Worm (Caenorhabditis elegans) whole organism, mixed stage, embryonic: ENCODE data around the gene R08D7.4.
A peak's percentile ranks its signal among the peaks of the same experiment; 100 is the strongest.

ENCODE experiments used
- M03D4.4 ChIP-seq: sonication (generic microtip); optimal IDR thresholded peaks from 2 replicates; lab custom pipeline; 2017; ENCODE audit warnings: mild to moderate bottlenecking, missing genetic modification characterization, missing compliant biosample characterization
- bed-3 ChIP-seq: fragments of 200-800 bp; sonication (Bioruptor generic); optimal IDR thresholded peaks from 3 replicates; lab custom pipeline; 2018; ENCODE audit warnings: mild to moderate bottlenecking, missing genetic modification characterization, moderate library complexity, missing compliant biosample characterization
- blmp-1 ChIP-seq: fragments of 150-350 bp; optimal IDR thresholded peaks from 2 replicates; lab custom pipeline; 2014; ENCODE audit warnings: missing biosample characterization, missing genetic modification characterization
- ceh-39 ChIP-seq: fragments of 150-350 bp; optimal IDR thresholded peaks from 2 replicates; lab custom pipeline; 2014; ENCODE audit warnings: missing biosample characterization, missing genetic modification characterization
- ceh-83 ChIP-seq: fragments of 200-800 bp; sonication (Bioruptor generic); optimal IDR thresholded peaks from 2 replicates; lab custom pipeline; 2018; ENCODE audit warnings: mild to moderate bottlenecking, missing genetic modification characterization, missing compliant biosample characterization
- ces-1 ChIP-seq: fragments of 150-350 bp; optimal IDR thresholded peaks from 2 replicates; lab custom pipeline; 2014; ENCODE audit warnings: missing biosample characterization, missing genetic modification reagents, missing genetic modification characterization
- cnd-1 ChIP-seq: fragments of 200-800 bp; sonication (Bioruptor generic); optimal IDR thresholded peaks from 2 replicates; lab custom pipeline; 2018; ENCODE audit warnings: mild to moderate bottlenecking, missing genetic modification characterization, missing compliant biosample characterization
- elt-1 ChIP-seq: sonication (generic microtip); optimal IDR thresholded peaks from 2 replicates; lab custom pipeline; 2017; ENCODE audit warnings: missing genetic modification characterization, mild to moderate bottlenecking, missing compliant biosample characterization, antibody characterized with exemption, moderate library complexity, borderline replicate concordance; ENCODE audit not compliant: insufficient read depth
- elt-3 ChIP-seq: fragments of 150-350 bp; optimal IDR thresholded peaks from 2 replicates; lab custom pipeline; 2014; ENCODE audit warnings: missing biosample characterization, missing genetic modification characterization
- flh-1 ChIP-seq: fragments of 200-800 bp; sonication (Bioruptor generic); optimal IDR thresholded peaks from 2 replicates; lab custom pipeline; 2018; ENCODE audit warnings: mild to moderate bottlenecking, missing genetic modification characterization, moderate library complexity, missing compliant biosample characterization
- ham-2 ChIP-seq: fragments of 200-800 bp; sonication (Bioruptor generic); optimal IDR thresholded peaks from 2 replicates; lab custom pipeline; 2018; ENCODE audit warnings: mild to moderate bottlenecking, missing genetic modification characterization, missing compliant biosample characterization
- hlh-1 ChIP-seq: fragments of 150-350 bp; optimal IDR thresholded peaks from 2 replicates; lab custom pipeline; 2014; ENCODE audit warnings: missing biosample characterization, missing genetic modification reagents, missing genetic modification characterization
- lin-13 ChIP-seq: fragments of 150-350 bp; optimal IDR thresholded peaks from 2 replicates; lab custom pipeline; 2014; ENCODE audit warnings: missing biosample characterization, missing genetic modification characterization
- lin-32 ChIP-seq: fragments of 200-800 bp; sonication (Bioruptor generic); optimal IDR thresholded peaks from 2 replicates; lab custom pipeline; 2018; ENCODE audit warnings: mild to moderate bottlenecking, missing genetic modification characterization, missing compliant biosample characterization
- lsy-2 ChIP-seq: fragments of 150-350 bp; optimal IDR thresholded peaks from 2 replicates; lab custom pipeline; 2014; ENCODE audit warnings: missing biosample characterization, missing genetic modification characterization
- mab-5 ChIP-seq: fragments of 150-350 bp; optimal IDR thresholded peaks from 2 replicates; lab custom pipeline; 2014; ENCODE audit warnings: missing biosample characterization, missing genetic modification characterization
- mep-1 ChIP-seq: fragments of 150-350 bp; optimal IDR thresholded peaks from 2 replicates; lab custom pipeline; 2017; ENCODE audit warnings: missing biosample characterization, missing genetic modification reagents, missing genetic modification characterization, inconsistent platforms
- mls-2 ChIP-seq: sonication (generic microtip); optimal IDR thresholded peaks from 2 replicates; lab custom pipeline; 2016; ENCODE audit warnings: mild to moderate bottlenecking, missing genetic modification characterization, moderate library complexity, missing compliant biosample characterization
- nhr-12 ChIP-seq: fragments of 150-350 bp; optimal IDR thresholded peaks from 2 replicates; lab custom pipeline; 2014; ENCODE audit warnings: missing biosample characterization, missing genetic modification characterization
- nhr-2 ChIP-seq: fragments of 150-350 bp; optimal IDR thresholded peaks from 2 replicates; lab custom pipeline; 2014; ENCODE audit warnings: missing biosample characterization, missing genetic modification characterization
- nhr-237 ChIP-seq: fragments of 150-350 bp; optimal IDR thresholded peaks from 2 replicates; lab custom pipeline; 2014; ENCODE audit warnings: missing biosample characterization, missing genetic modification characterization
- nhr-28 ChIP-seq: fragments of 150-350 bp; optimal IDR thresholded peaks from 2 replicates; lab custom pipeline; 2014; ENCODE audit warnings: missing biosample characterization, missing genetic modification characterization
- nhr-76 ChIP-seq: sonication (generic microtip); optimal IDR thresholded peaks from 2 replicates; lab custom pipeline; 2017; ENCODE audit warnings: missing biosample characterization, missing genetic modification characterization
- pha-4 ChIP-seq: fragments of 150-350 bp; optimal IDR thresholded peaks from 2 replicates; lab custom pipeline; 2018; ENCODE audit warnings: missing biosample characterization, missing genetic modification reagents, missing genetic modification characterization
- sem-2 ChIP-seq: fragments of 200-800 bp; sonication (Bioruptor generic); optimal IDR thresholded peaks from 2 replicates; lab custom pipeline; 2018; ENCODE audit warnings: mild to moderate bottlenecking, missing genetic modification characterization, missing compliant biosample characterization
- snpc-4 ChIP-seq: fragments of 150-350 bp; optimal IDR thresholded peaks from 2 replicates; lab custom pipeline; 2014; ENCODE audit warnings: missing biosample characterization, missing genetic modification characterization
- sptf-1 ChIP-seq: sonication (generic microtip); optimal IDR thresholded peaks from 2 replicates; lab custom pipeline; 2017; ENCODE audit warnings: mild to moderate bottlenecking, missing genetic modification characterization, moderate library complexity, missing compliant biosample characterization
- tbx-8 ChIP-seq: fragments of 200-800 bp; sonication (Bioruptor generic); optimal IDR thresholded peaks from 2 replicates; lab custom pipeline; 2018; ENCODE audit warnings: mild to moderate bottlenecking, missing genetic modification characterization, moderate library complexity, missing compliant biosample characterization
- unc-120 ChIP-seq: sonication (generic microtip); optimal IDR thresholded peaks from 2 replicates; lab custom pipeline; 2017; ENCODE audit warnings: missing genetic modification characterization, missing compliant biosample characterization; ENCODE audit not compliant: poor library complexity, severe bottlenecking
- unc-39 ChIP-seq: fragments of 150-350 bp; optimal IDR thresholded peaks from 2 replicates; lab custom pipeline; 2014; ENCODE audit warnings: missing biosample characterization, missing genetic modification characterization
- unc-62 ChIP-seq: fragments of 150-350 bp; optimal IDR thresholded peaks from 2 replicates; lab custom pipeline; 2014; ENCODE audit warnings: missing biosample characterization, missing genetic modification reagents, missing genetic modification characterization
- zip-8 ChIP-seq: fragments of 150-350 bp; optimal IDR thresholded peaks from 2 replicates; lab custom pipeline; 2014; ENCODE audit warnings: missing biosample characterization, missing genetic modification characterization

The R08D7.4 gene

DNA sequence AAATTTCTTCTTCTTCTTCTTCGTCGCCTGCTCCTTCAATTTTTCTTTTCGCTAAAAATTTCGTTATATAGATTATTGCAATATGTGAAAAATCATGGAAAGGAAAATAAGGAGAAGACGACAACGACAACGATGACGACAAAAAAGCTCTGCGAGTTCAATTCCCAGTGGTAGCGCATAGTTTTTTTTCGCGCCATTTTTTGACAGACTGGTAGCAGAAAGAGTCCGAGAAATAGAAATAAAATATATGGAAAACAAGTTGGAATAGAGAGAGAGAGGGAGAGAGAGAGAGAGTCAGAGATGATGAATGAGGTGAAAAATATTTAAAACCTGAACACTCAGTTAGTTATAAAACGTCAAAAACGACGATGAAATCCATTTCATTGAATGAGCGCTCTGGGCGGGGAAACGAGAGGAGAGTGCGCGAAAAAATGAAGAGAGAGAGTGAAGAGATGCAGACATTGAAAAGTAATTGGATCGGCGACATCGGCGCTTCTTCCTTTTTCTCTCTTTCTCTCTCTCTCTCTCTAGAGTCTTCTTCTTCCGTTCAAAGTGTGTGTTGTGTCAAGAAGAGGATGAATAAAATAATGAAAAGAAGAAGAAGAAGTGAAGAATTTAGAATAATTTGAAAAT lies 10.3 kb downstream of the R08D7.4 start, which contains the start of gene pde-2:
Gene pde-2, minus strand, starts transcription at position 51 of the 633 bp plus-strand sequence.
- peak; percentile 97 for TF ChIP-seq ces-1
- no peak for TF ChIP-seq snpc-4 (tag; lab: Kevin White, UChicago)
- peak; percentile 29 for TF ChIP-seq lsy-2

DNA sequence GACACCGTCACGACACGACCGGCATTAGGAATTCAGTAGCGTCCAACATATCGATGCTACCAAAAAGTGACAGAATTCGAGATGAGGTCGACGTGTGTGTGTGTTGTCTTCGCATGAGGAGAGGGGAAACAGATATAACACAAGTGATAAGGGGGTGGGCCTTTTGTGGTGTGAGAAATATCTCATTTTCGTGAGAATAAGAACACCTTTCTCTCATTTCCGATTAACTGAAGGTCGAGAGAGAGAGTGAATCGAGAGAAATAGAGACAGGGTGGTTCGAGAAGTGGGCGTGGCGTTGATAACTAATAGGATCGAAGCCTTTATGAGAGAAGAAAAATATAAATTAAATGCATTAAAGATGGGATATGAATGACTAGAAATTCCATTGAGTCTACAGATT lies 11.4 kb downstream of the R08D7.4 start:
- TF ChIP-seq ham-2 (GFP tag; lab: Kevin White, UChicago): no peak

DNA sequence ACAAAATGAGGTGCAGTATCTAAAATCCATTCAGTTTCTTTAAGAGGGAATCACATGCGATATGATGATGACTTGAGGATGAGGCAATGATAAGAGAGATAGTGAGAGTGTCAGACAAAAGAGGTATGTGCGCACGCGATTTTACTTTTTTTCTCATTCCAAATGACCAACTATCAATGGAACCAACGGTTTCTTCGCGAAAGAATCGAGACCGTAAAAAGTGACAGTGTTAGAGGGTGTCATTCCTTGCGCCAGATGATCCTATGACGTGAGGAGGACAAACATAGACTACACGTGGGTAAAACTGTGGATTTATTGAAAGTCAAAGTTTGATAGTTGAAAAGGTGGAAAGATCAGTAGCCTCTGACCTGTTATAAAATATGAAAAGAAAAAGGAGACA lies 12.1 kb downstream of the R08D7.4 start:
- TF ChIP-seq mls-2 (tag; lab: Kevin White, UChicago) (no peak), ham-2 (GFP tag; lab: Kevin White, UChicago) (no peak), lin-13 (tag; lab: Kevin White, UChicago) (no peak), unc-39 (tag; lab: Kevin White, UChicago) (no peak), nhr-12 (tag; lab: Kevin White, UChicago) (no peak), nhr-28 (tag; lab: Kevin White, UChicago) (no peak), elt-3 (no peak), nhr-76 (tag; lab: Kevin White, UChicago) (no peak), nhr-237 (tag; lab: Kevin White, UChicago) (no peak)

DNA sequence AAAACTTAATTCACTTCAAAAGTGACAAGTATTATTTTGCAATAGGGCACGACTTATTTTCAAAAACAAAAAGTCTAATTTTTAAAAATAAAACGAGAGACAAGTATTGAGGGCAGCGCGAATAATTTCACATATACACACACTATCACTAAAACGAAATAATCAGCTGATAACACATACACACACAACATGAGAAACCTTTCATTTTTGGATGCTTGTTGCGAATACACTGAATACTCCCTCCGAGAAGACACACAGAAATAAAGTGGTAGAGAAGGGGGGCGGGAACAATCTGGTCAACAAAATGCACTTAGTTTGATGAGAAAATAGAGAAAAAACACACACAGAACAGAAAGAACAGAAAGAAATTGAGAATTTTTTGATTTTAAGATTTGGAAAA lies 12.7 kb downstream of the R08D7.4 start:
- TF ChIP-seq M03D4.4 (no peak), bed-3 (no peak), nhr-12 (tag; lab: Kevin White, UChicago) (no peak), unc-39 (tag; lab: Kevin White, UChicago) (no peak), ces-1 (no peak), zip-8 (tag; lab: Kevin White, UChicago) (no peak), unc-62 (no peak), cnd-1 (tag; lab: Kevin White, UChicago) (no peak), tbx-8 (GFP tag; lab: Kevin White, UChicago) (no peak), elt-1 (tag; lab: Kevin White, UChicago) (no peak)

- TF ChIP-seq nhr-28 (tag; lab: Kevin White, UChicago) (no peak), hlh-1 (peak; percentile 93), nhr-2 (no peak), elt-3 (no peak), ceh-39 (tag; lab: Kevin White, UChicago) (no peak), snpc-4 (tag; lab: Kevin White, UChicago) (no peak), pha-4 (tag; lab: Kevin White, UChicago) (no peak), sptf-1 (tag; lab: Kevin White, UChicago) (no peak), cnd-1 (tag; lab: Kevin White, UChicago) (no peak), nhr-12 (tag; lab: Kevin White, UChicago) (no peak), bed-3 (no peak), sem-2 (GFP tag; lab: Kevin White, UChicago) (no peak), unc-120 (tag; lab: Kevin White, UChicago) (peak; percentile 56), lin-32 (peak; percentile 27), nhr-237 (tag; lab: Kevin White, UChicago) (peak; percentile 6), mls-2 (tag; lab: Kevin White, UChicago) (peak; percentile 9), M03D4.4 (no peak), unc-39 (tag; lab: Kevin White, UChicago) (no peak), tbx-8 (GFP tag; lab: Kevin White, UChicago) (no peak), elt-1 (tag; lab: Kevin White, UChicago) (no peak), blmp-1 (no peak), flh-1 (GFP tag; lab: Kevin White, UChicago) (no peak), unc-62 (peak; percentile 79), ham-2 (GFP tag; lab: Kevin White, UChicago) (no peak), ces-1 (peak; percentile 86), mep-1 (tag; lab: Kevin White, UChicago) (peak; percentile 1), mab-5 (tag; lab: Kevin White, UChicago) (no peak), ceh-83 (GFP tag; lab: Kevin White, UChicago) (no peak)
Observed at ce11 chrIII:8984960-8985359, 13.3 kb downstream of the R08D7.4 start.
